Worm (Caenorhabditis elegans) whole organism, midembryonic: Measurements from ENCODE around the gene nemt-1.

ENCODE experiments used
- T22C8.4 ChIP-seq: fragments of 200-800 bp; sonication (Bioruptor generic); IDR thresholded peaks from 2 replicates; pipeline ENCODE4 v1.3.6; 2022; ENCODE audit warnings: missing genetic modification characterization, missing compliant biosample characterization
- cog-1 ChIP-seq: sonication (generic microtip); optimal IDR thresholded peaks from 2 replicates; lab custom pipeline; 2016; ENCODE audit warnings: missing genetic modification characterization, missing compliant biosample characterization
- med-1 ChIP-seq: sonication (generic microtip); optimal IDR thresholded peaks from 2 replicates; lab custom pipeline; 2017; ENCODE audit warnings: missing genetic modification characterization, mild to moderate bottlenecking, missing compliant biosample characterization, antibody characterized with exemption, missing genetic modification reagents; ENCODE audit not compliant: insufficient read depth
- tab-1 ChIP-seq: fragments of 200-800 bp; sonication (Bioruptor generic); IDR thresholded peaks from 2 replicates; pipeline ENCODE4 v1.3.6; 2022; ENCODE audit warnings: missing genetic modification characterization, missing compliant biosample characterization
- ztf-23 ChIP-seq: fragments of 200-800 bp; sonication (Bioruptor generic); IDR thresholded peaks from 2 replicates; pipeline ENCODE4 v1.3.6; 2022; ENCODE audit warnings: missing genetic modification reagents, missing genetic modification characterization, missing compliant biosample characterization
- ztf-29 ChIP-seq: fragments of 200-800 bp; sonication (Bioruptor generic); IDR thresholded peaks from 2 replicates; pipeline ENCODE4 v1.3.6; 2022; ENCODE audit warnings: missing genetic modification reagents, missing genetic modification characterization, missing compliant biosample characterization

DNA sequence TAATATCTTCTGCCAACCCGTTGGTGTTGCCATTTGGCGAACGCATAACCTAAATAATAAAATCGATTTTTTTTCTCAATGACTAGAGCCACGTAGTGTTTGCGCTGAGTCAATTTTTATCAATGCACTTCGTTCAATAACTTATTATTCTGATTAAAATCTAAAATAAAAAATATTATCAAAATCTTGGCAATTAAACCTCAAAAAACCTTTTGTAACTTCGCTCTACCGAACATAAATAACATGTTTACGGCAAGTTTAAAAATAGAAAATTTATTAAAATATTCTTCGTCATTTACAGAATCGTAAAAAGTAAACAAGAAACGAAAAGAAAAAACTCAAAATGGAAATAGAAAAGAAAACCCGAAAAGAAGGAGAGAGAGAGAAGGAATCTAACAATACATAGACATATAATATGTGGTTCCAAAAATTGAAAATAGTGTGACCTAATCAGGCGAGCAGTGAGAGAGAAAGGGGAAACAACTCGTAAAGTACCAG is 23.9 kb upstream of the nemt-1 start, which contains the start of gene pigc-1:
- TF ChIP-seq T22C8.4 (GFP tag; lab: Robert Waterston, UW) (no peak), tab-1 (GFP tag; lab: Robert Waterston, UW) (no peak), med-1 (no peak), ztf-29 (GFP tag; lab: Robert Waterston, UW) (no peak), cog-1 (no peak), ztf-23 (GFP tag; lab: Robert Waterston, UW) (no peak)
